Worm (Caenorhabditis elegans) whole organism, mixed stage, embryonic: ENCODE data around the gene F41H8.1.

ENCODE experiments used
- lsy-2 ChIP-seq: fragments of 150-350 bp; optimal IDR thresholded peaks from 2 replicates; lab custom pipeline; 2014; ENCODE audit warnings: missing biosample characterization, missing genetic modification characterization
- mep-1 ChIP-seq: fragments of 150-350 bp; optimal IDR thresholded peaks from 2 replicates; lab custom pipeline; 2017; ENCODE audit warnings: missing biosample characterization, missing genetic modification reagents, missing genetic modification characterization, inconsistent platforms
- pha-4 ChIP-seq: fragments of 150-350 bp; optimal IDR thresholded peaks from 2 replicates; lab custom pipeline; 2018; ENCODE audit warnings: missing biosample characterization, missing genetic modification reagents, missing genetic modification characterization

DNA sequence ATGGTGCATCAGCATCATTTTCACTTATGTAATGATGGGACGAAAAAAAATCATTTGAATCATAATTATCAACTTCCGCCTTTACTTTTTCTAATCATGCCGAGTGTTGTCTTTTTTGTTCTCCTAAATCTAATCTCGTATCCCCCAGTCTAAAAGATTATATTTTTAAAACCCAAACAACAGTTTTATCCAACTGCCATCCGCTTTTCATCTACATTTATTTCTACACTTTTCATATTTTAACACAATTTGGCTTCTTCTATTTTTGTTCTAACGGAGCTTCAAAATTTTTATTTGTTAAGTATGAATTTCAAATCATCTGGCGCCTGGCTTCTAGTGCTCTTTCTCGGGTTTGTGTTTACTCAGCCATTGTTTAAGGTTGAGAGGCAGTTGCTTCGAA, 18.7 kb downstream of the F41H8.1 start, which contains the start of gene K09C6.3:
- TF ChIP-seq lsy-2 (tag; lab: Kevin White, UChicago) (no peak), pha-4 (tag; lab: Kevin White, UChicago) (no peak), mep-1 (no peak)
